Fruit fly (Drosophila melanogaster) whole organism, pupa: Measurements from ENCODE around the gene CG1943.

Experiments
- CG10348 ChIP-seq: fragments of 200-800 bp; sonication (Bioruptor generic); IDR thresholded peaks from 2 replicates; pipeline ENCODE4 v1.3.6; 2022; ENCODE audit warnings: missing biosample characterization, missing genetic modification characterization
- CG12605 ChIP-seq: fragments of 200-800 bp; sonication (Bioruptor generic); IDR thresholded peaks from 2 replicates; pipeline ENCODE4 v1.3.6; 2022; ENCODE audit warnings: missing biosample characterization, missing genetic modification characterization
- CG13204 ChIP-seq: fragments of 200-800 bp; sonication (Bioruptor generic); optimal IDR thresholded peaks from 2 replicates; lab custom pipeline; 2018; ENCODE audit warnings: missing biosample characterization, mild to moderate bottlenecking, missing genetic modification characterization, moderate library complexity
- CG14655 ChIP-seq: fragments of 200-800 bp; sonication (Bioruptor generic); optimal IDR thresholded peaks from 3 replicates; lab custom pipeline; 2017; ENCODE audit warnings: mild to moderate bottlenecking, missing biosample characterization, missing genetic modification reagents, missing genetic modification characterization
- CG15710 ChIP-seq: fragments of 200-800 bp; sonication (Bioruptor generic); optimal IDR thresholded peaks from 2 replicates; lab custom pipeline; 2018; ENCODE audit warnings: missing biosample characterization, mild to moderate bottlenecking, missing genetic modification characterization, moderate library complexity
- CG17806 ChIP-seq: fragments of 200-800 bp; sonication (Bioruptor generic); optimal IDR thresholded peaks from 2 replicates; lab custom pipeline; 2018; ENCODE audit warnings: missing biosample characterization, mild to moderate bottlenecking, missing genetic modification characterization, moderate library complexity
- CG32121 ChIP-seq: fragments of 200-800 bp; sonication (Bioruptor generic); IDR thresholded peaks from 2 replicates; pipeline ENCODE4 v1.3.6; 2022; ENCODE audit warnings: missing biosample characterization, missing genetic modification characterization
- CG34367 ChIP-seq: fragments of 200-800 bp; sonication (Bioruptor generic); optimal IDR thresholded peaks from 2 replicates; lab custom pipeline; 2018; ENCODE audit warnings: missing biosample characterization, mild to moderate bottlenecking, missing genetic modification characterization
- CG4496 ChIP-seq: fragments of 200-800 bp; sonication (Bioruptor generic); IDR thresholded peaks from 3 replicates; pipeline ENCODE4 v1.3.6; 2022; ENCODE audit warnings: missing biosample characterization, missing genetic modification characterization
- CG8159 ChIP-seq: fragments of 200-800 bp; sonication (Bioruptor generic); optimal IDR thresholded peaks from 3 replicates; lab custom pipeline; 2018; ENCODE audit warnings: missing biosample characterization, mild to moderate bottlenecking, missing genetic modification characterization, moderate library complexity
- CG8301 ChIP-seq: fragments of 200-800 bp; sonication (Bioruptor generic); optimal IDR thresholded peaks from 2 replicates; lab custom pipeline; 2018; ENCODE audit warnings: missing biosample characterization, mild to moderate bottlenecking, missing genetic modification characterization
- CG9948 ChIP-seq: fragments of 200-800 bp; sonication (Bioruptor generic); optimal IDR thresholded peaks from 2 replicates; lab custom pipeline; 2018; ENCODE audit warnings: missing biosample characterization, mild to moderate bottlenecking, missing genetic modification characterization, moderate library complexity
- D1 ChIP-seq: fragments of 200-800 bp; sonication (Bioruptor generic); optimal IDR thresholded peaks from 2 replicates; lab custom pipeline; 2018; ENCODE audit warnings: missing biosample characterization, mild to moderate bottlenecking, missing genetic modification characterization, moderate library complexity
- EcR ChIP-seq: fragments of 200-800 bp; sonication (Bioruptor generic); optimal IDR thresholded peaks from 3 replicates; lab custom pipeline; 2019; ENCODE audit warnings: missing biosample characterization, missing genetic modification characterization, mild to moderate bottlenecking, moderate library complexity, missing genetic modification reagents
- Ets98B ChIP-seq: fragments of 200-800 bp; sonication (Bioruptor generic); IDR thresholded peaks from 2 replicates; pipeline ENCODE4 v1.3.6; 2022; ENCODE audit warnings: missing biosample characterization, missing genetic modification characterization
- Pif1A ChIP-seq: fragments of 200-800 bp; sonication (Bioruptor generic); optimal IDR thresholded peaks from 3 replicates; lab custom pipeline; 2016; ENCODE audit warnings: missing biosample characterization, missing genetic modification characterization
- Pif1B ChIP-seq: fragments of 200-800 bp; sonication (Bioruptor generic); optimal IDR thresholded peaks from 3 replicates; lab custom pipeline; 2016; ENCODE audit warnings: missing biosample characterization, missing genetic modification characterization
- Snoo ChIP-seq: fragments of 200-800 bp; sonication (Bioruptor generic); optimal IDR thresholded peaks from 3 replicates; lab custom pipeline; 2017; ENCODE audit warnings: missing biosample characterization, mild to moderate bottlenecking, missing genetic modification characterization, inconsistent platforms
- fd96Ca ChIP-seq: fragments of 200-800 bp; sonication (Bioruptor generic); IDR thresholded peaks from 3 replicates; pipeline ENCODE4 v1.3.6; 2022; ENCODE audit warnings: missing biosample characterization, missing genetic modification characterization
- gl ChIP-seq: fragments of 200-800 bp; sonication (Bioruptor generic); optimal IDR thresholded peaks from 2 replicates; lab custom pipeline; 2018; ENCODE audit warnings: missing biosample characterization, mild to moderate bottlenecking, missing genetic modification characterization
- rn ChIP-seq: fragments of 200-800 bp; sonication (Bioruptor generic); IDR thresholded peaks from 2 replicates; pipeline ENCODE4 v1.3.6; 2022; ENCODE audit warnings: missing biosample characterization, missing genetic modification characterization

Gene CG1943

DNA sequence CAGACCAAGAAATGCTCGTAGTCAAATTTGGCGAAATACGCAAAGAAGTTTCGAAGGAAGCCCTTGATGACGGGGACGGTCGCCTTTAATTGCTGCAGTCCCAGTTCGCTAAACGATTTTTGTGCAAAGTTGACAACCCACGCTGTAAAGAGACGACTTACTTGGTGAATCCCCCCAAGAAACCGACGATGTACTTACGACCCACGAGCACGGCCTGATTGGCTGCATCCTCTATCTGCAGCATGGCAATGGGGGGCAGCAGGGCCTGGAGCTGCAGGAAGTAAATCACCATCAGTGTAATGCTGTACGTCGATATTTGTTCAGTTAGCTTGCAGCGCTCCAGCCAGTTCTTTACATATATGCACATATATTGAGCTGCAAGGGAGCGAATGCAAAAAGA, 9.1 kb downstream of the CG1943 start:
- TF ChIP-seq fd96Ca (no peak), CG32121 (GFP tag; lab: Robert Waterston, UW) (no peak), D1 (no peak), Pif1B (GFP tag; lab: Kevin White, UChicago) (no peak), Pif1A (GFP tag; lab: Kevin White, UChicago) (no peak), CG4496 (GFP tag; lab: Robert Waterston, UW) (no peak), Snoo (tag; lab: Kevin White, UChicago) (no peak), rn (GFP tag; lab: Robert Waterston, UW) (no peak)

DNA sequence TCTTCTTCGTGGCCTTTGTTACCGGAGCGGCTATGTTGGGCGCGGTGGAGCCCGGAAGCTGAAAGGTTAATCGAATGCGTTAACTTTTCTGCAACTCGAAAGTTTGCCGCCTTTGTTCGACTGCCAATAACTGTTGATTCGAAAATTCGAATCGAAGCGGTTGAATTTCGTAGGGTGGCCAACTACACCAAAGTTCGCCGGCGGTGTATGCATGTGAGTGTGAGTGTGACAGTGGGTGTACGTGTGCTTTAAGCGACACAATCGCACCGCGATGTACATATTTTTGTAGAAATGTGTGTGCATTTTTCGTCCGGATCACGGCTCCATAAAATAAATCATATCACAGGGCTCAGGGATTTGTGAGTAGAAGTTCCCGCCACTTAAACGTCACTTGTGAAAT, 10.8 kb downstream of the CG1943 start:
- TF ChIP-seq fd96Ca, result no peak
- TF ChIP-seq, all 21 proteins: peak for 0

dm6 chr3R:7085983-7086376, 11.3 kb downstream of the CG1943 start, which contains the start of gene Tailor:
TSS of gene Tailor (minus strand) at chr3R:7086083.
- TF ChIP-seq Pif1A (GFP tag; lab: Kevin White, UChicago), result no peak
- no peak for TF ChIP-seq CG9948 (tag; lab: Kevin White, UChicago)
- no peak for TF ChIP-seq CG10348
- no peak for TF ChIP-seq rn (GFP tag; lab: Robert Waterston, UW)
- no peak for TF ChIP-seq CG34367 (tag; lab: Kevin White, UChicago)
- TF ChIP-seq Pif1B (GFP tag; lab: Kevin White, UChicago), result no peak
- no peak for TF ChIP-seq gl (tag; lab: Kevin White, UChicago)
- TF ChIP-seq CG13204 (GFP tag; lab: Kevin White, UChicago), result no peak
- TF ChIP-seq fd96Ca, result no peak
- no peak for TF ChIP-seq CG8301 (tag; lab: Kevin White, UChicago)
- TF ChIP-seq CG15710 (tag; lab: Kevin White, UChicago), result no peak
- TF ChIP-seq CG32121 (GFP tag; lab: Robert Waterston, UW), result no peak
- TF ChIP-seq CG8159, result no peak
- TF ChIP-seq D1, result no peak
- no peak for TF ChIP-seq CG4496 (GFP tag; lab: Robert Waterston, UW)
- TF ChIP-seq Ets98B (GFP tag; lab: Robert Waterston, UW), result no peak
- no peak for TF ChIP-seq Snoo (tag; lab: Kevin White, UChicago)
- no peak for TF ChIP-seq CG14655 (GFP tag; lab: Kevin White, UChicago)
- TF ChIP-seq CG17806 (tag; lab: Kevin White, UChicago), result no peak
- TF ChIP-seq CG12605 (GFP tag; lab: Robert Waterston, UW), result no peak

DNA sequence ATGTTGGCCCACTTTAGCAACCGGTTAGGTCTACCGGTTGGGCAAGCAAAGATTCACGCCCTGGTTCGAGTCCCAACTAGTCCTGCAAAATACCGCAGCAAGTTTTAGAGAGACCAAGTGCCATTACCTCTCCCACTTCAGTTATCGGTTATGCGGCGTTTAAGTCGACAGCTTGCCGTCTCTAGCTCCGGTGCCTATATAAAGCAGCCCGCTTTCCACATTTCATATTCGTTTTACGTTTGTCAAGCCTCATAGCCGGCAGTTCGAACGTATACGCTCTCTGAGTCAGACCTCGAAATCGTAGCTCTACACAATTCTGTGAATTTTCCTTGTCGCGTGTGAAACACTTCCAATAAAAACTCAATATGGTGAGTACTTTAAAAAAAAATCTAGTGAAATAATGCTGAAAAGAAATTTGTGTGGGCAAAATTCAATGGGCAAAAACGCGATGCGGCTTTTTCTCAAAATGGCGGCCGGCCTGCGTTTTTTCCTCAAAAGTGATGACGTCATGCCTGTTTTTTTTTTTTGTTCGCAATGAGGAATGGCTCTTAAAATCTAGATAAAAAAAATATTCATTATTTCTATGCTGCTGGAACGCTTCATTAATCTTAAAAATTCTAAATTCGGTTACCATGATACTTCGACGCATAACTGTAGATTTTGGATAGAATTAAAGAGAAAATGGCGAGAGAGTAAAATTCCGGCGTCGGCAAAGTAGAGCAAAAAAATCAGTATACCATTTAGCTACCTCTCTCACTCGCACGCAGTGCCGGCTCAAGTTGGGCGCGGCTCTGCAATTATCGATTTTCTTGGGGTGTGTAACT, 11.9 kb downstream of the CG1943 start, which contains the start of gene alphaTub84B:
TSS of gene alphaTub84B (plus strand) at position 223 of the 824 bp plus-strand sequence.
- no peak for TF ChIP-seq CG17806 (tag; lab: Kevin White, UChicago)
- peak; percentile 69 for TF ChIP-seq Pif1B (GFP tag; lab: Kevin White, UChicago)
- no peak for TF ChIP-seq CG10348
- peak; percentile 4 for TF ChIP-seq CG9948 (tag; lab: Kevin White, UChicago)
- TF ChIP-seq fd96Ca, result peak; percentile 54; the same call in 1 of the 3 replicates
- TF ChIP-seq CG8301 (tag; lab: Kevin White, UChicago), result peak; percentile 24
- 0 out of 2 replicates have a peak, but pooled peaks have one; percentile 24 for TF ChIP-seq CG32121 (GFP tag; lab: Robert Waterston, UW)
- no peak for TF ChIP-seq D1
- TF ChIP-seq gl (tag; lab: Kevin White, UChicago), result peak; percentile 25
- TF ChIP-seq CG4496 (GFP tag; lab: Robert Waterston, UW), result peak; percentile 57; the same call in 1 of the 3 replicates
- TF ChIP-seq Pif1A (GFP tag; lab: Kevin White, UChicago), result peak; percentile 52
- TF ChIP-seq Snoo (tag; lab: Kevin White, UChicago), result peak; percentile 71
- peak; percentile 35 for TF ChIP-seq CG15710 (tag; lab: Kevin White, UChicago)
- peak; percentile 61 for TF ChIP-seq CG13204 (GFP tag; lab: Kevin White, UChicago)
- peak; percentile 31 for TF ChIP-seq EcR (GFP tag; lab: Kevin White, UChicago)
- peak; percentile 29 for TF ChIP-seq CG34367 (tag; lab: Kevin White, UChicago)
- peak; percentile 70 for TF ChIP-seq Ets98B (GFP tag; lab: Robert Waterston, UW)
- TF ChIP-seq CG12605 (GFP tag; lab: Robert Waterston, UW), result peak; percentile 54
- peak; percentile 27 for TF ChIP-seq CG8159
- no peak for TF ChIP-seq CG14655 (GFP tag; lab: Kevin White, UChicago)
- no peak for TF ChIP-seq rn (GFP tag; lab: Robert Waterston, UW)

DNA sequence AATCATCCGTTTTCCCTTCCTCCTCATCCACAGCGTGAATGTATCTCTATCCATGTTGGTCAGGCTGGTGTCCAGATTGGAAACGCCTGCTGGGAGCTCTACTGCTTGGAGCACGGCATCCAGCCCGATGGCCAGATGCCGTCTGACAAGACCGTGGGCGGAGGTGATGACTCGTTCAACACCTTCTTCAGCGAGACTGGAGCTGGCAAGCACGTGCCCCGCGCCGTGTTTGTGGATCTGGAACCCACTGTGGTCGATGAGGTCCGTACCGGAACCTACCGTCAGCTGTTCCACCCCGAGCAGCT, 12.5 kb downstream of the CG1943 start:
- TF ChIP-seq CG32121 (GFP tag; lab: Robert Waterston, UW) (peak; percentile 26; the same call in 1 of the 2 replicates), EcR (GFP tag; lab: Kevin White, UChicago) (no peak)

dm6 chr3R:7087904-7088303, 13.2 kb downstream of the CG1943 start:
- no peak for TF ChIP-seq CG17806 (tag; lab: Kevin White, UChicago)
- no peak for TF ChIP-seq rn (GFP tag; lab: Robert Waterston, UW)
- no peak for TF ChIP-seq CG15710 (tag; lab: Kevin White, UChicago)
- no peak for TF ChIP-seq D1
- no peak for TF ChIP-seq CG8301 (tag; lab: Kevin White, UChicago)
- no peak for TF ChIP-seq CG14655 (GFP tag; lab: Kevin White, UChicago)
- TF ChIP-seq gl (tag; lab: Kevin White, UChicago), result no peak
- no peak for TF ChIP-seq Snoo (tag; lab: Kevin White, UChicago)
- no peak for TF ChIP-seq fd96Ca
- no peak for TF ChIP-seq CG34367 (tag; lab: Kevin White, UChicago)
- TF ChIP-seq CG4496 (GFP tag; lab: Robert Waterston, UW), result no peak
- no peak for TF ChIP-seq CG9948 (tag; lab: Kevin White, UChicago)
- TF ChIP-seq CG32121 (GFP tag; lab: Robert Waterston, UW), result no peak
- TF ChIP-seq CG10348, result no peak
- TF ChIP-seq Pif1A (GFP tag; lab: Kevin White, UChicago), result no peak
- TF ChIP-seq CG12605 (GFP tag; lab: Robert Waterston, UW), result no peak
